Worm (Caenorhabditis elegans): ENCODE data around the gene nucb-1.
A peak's percentile ranks its signal among the peaks of the same experiment; 100 is the strongest.

The nucb-1 gene

DNA sequence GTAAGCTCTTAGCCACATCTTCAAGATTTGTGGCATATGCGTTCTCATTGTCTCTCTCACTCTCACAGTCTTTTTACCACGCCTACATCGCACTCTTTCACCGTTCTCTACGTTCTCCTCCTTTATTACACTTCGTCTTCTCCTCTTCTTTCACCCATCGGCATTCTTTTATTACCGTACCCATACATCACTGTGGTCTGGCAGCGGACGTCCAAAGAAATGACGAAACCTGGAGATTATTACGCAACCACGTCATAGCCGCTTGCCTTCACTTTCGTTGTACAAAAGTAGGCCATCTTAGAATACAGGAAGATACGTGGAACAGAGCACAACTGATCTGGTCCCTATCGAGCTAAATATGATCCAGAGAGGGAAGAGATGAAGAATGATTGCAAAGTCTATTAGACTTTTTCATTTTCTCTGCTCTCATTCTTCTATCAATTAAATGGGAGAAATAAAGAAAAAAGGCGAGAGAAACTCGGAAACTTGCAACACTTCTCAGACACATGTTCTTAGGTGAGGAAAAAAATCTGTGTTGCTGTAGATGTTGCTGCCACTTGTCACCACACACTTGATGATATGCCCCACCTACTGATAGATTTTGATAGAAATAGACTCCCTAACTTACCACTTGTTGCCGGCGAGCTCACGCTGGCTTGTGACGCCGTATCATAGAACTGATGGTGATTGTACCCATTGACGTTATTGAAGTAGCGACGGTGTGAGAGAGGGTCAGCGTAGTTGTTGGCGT lies 7.0 kb downstream of the nucb-1 start:
- TF ChIP-seq C04F5.9 (tag; optimal IDR thresholded peaks at IDR 0.05) (no peak), nhr-77 (tag; optimal IDR thresholded peaks at IDR 0.05) (no peak), ces-1 (GFP tag; optimal IDR thresholded peaks at IDR 0.05) (no peak), nhr-12 (tag; optimal IDR thresholded peaks at IDR 0.05) (no peak), lsy-2 (tag; optimal IDR thresholded peaks at IDR 0.05) (no peak), aha-1 (tag; optimal IDR thresholded peaks at IDR 0.05) (no peak), lir-3 (tag; optimal IDR thresholded peaks at IDR 0.05; ENCODE audit: poor library complexity) (no peak), lin-14 (GFP tag; optimal IDR thresholded peaks at IDR 0.05) (peak; percentile 63), fos-1 (tag; optimal IDR thresholded peaks at IDR 0.05) (no peak), sox-4 (tag; optimal IDR thresholded peaks at IDR 0.05) (no peak), mdl-1 (tag; optimal IDR thresholded peaks at IDR 0.05) (no peak), xbp-1 (tag; optimal IDR thresholded peaks at IDR 0.05) (no peak), mef-2 (tag; optimal IDR thresholded peaks at IDR 0.05) (no peak), ets-5 (GFP tag; IDR thresholded peaks at IDR 0.05) (no peak), C16A3.4 (tag; optimal IDR thresholded peaks at IDR 0.05) (no peak), egl-27 (tag; optimal IDR thresholded peaks at IDR 0.05) (no peak), pag-3 (tag; optimal IDR thresholded peaks at IDR 0.05; ENCODE audit: borderline replicate concordance, insufficient read depth) (no peak), sptf-1 (tag; optimal IDR thresholded peaks at IDR 0.05) (no peak), elt-3 (tag; optimal IDR thresholded peaks at IDR 0.05) (no peak), lin-35 (GFP tag; optimal IDR thresholded peaks at IDR 0.05) (no peak), fkh-4 (tag; optimal IDR thresholded peaks at IDR 0.05; ENCODE audit: borderline replicate concordance) (no peak), nhr-71 (tag; optimal IDR thresholded peaks at IDR 0.05) (peak; percentile 60), dpl-1 (GFP tag; optimal IDR thresholded peaks at IDR 0.05) (no peak), ceh-63 (GFP tag; optimal IDR thresholded peaks at IDR 0.05) (no peak), nhr-84 (tag; optimal IDR thresholded peaks at IDR 0.05) (no peak), unc-30 (tag; optimal IDR thresholded peaks at IDR 0.05) (no peak), rnt-1 (tag; optimal IDR thresholded peaks at IDR 0.05) (peak; percentile 62), efl-3 (GFP tag; optimal IDR thresholded peaks at IDR 0.05) (no peak), elt-2 (tag; optimal IDR thresholded peaks at IDR 0.05) (no peak), pqm-1 (tag; optimal IDR thresholded peaks at IDR 0.05) (no peak), lin-15B (tag; optimal IDR thresholded peaks at IDR 0.05) (no peak), nhr-90 (tag; optimal IDR thresholded peaks at IDR 0.05; ENCODE audit: poor library complexity) (no peak), lin-13 (GFP tag; optimal IDR thresholded peaks at IDR 0.05) (no peak), nhr-20 (tag; optimal IDR thresholded peaks at IDR 0.05) (peak; percentile 16), zag-1 (tag; optimal IDR thresholded peaks at IDR 0.05) (no peak), zip-4 (GFP tag; optimal IDR thresholded peaks at IDR 0.05) (no peak), snu-23 (GFP tag; optimal IDR thresholded peaks at IDR 0.05) (peak; percentile 13), mep-1 (tag; optimal IDR thresholded peaks at IDR 0.05) (peak; percentile 9), fkh-10 (GFP tag; optimal IDR thresholded peaks at IDR 0.05) (no peak), ceh-88 (GFP tag; IDR thresholded peaks at IDR 0.05) (no peak), lin-39 (tag; optimal IDR thresholded peaks at IDR 0.05) (no peak), blmp-1 (tag; optimal IDR thresholded peaks at IDR 0.05) (peak; percentile 71), egl-13 (tag; optimal IDR thresholded peaks at IDR 0.05) (no peak), swsn-7 (tag; optimal IDR thresholded peaks at IDR 0.05) (no peak), sup-37 (GFP tag; optimal IDR thresholded peaks at IDR 0.05) (no peak), isw-1 (GFP tag; IDR thresholded peaks at IDR 0.05) (no peak), nhr-47 (tag; optimal IDR thresholded peaks at IDR 0.05) (no peak), tlp-1 (tag; optimal IDR thresholded peaks at IDR 0.05) (no peak), ztf-11 (tag; optimal IDR thresholded peaks at IDR 0.05) (no peak), hlh-17 (GFP tag; optimal IDR thresholded peaks at IDR 0.05; ENCODE audit: borderline replicate concordance) (no peak)
